Worm (Caenorhabditis elegans): ENCODE results near the gene T05C1.5.

ce11 chrII:4525185-4525584 is 34.6 kb upstream of the T05C1.5 start:
- TF ChIP-seq skn-1 (tag; optimal IDR thresholded peaks at IDR 0.05), result no peak
- no peak for TF ChIP-seq lin-39 (tag; optimal IDR thresholded peaks at IDR 0.05)
- no peak for TF ChIP-seq nhr-11 (tag; optimal IDR thresholded peaks at IDR 0.05)
- TF ChIP-seq snpc-4 (tag; optimal IDR thresholded peaks at IDR 0.05), result no peak
- TF ChIP-seq ztf-11 (tag; optimal IDR thresholded peaks at IDR 0.05), result no peak
- TF ChIP-seq nhr-21 (tag; optimal IDR thresholded peaks at IDR 0.05), result no peak
- TF ChIP-seq unc-39 (tag; optimal IDR thresholded peaks at IDR 0.05), result no peak
- TF ChIP-seq egl-27 (tag; optimal IDR thresholded peaks at IDR 0.05), result no peak
- no peak for TF ChIP-seq unc-62 (GFP tag; optimal IDR thresholded peaks at IDR 0.05)
- no peak for TF ChIP-seq ama-1 (optimal IDR thresholded peaks at IDR 0.05)
- no peak for TF ChIP-seq nhr-77 (tag; optimal IDR thresholded peaks at IDR 0.05)

Data from whole organism, L2 larva.